Fruit fly (Drosophila melanogaster) Kc167 (cell line): ENCODE data around the gene OdsH.

ENCODE experiments used
- Myc ChIP-seq: fragments of >200 bp; optimal IDR thresholded peaks from 2 replicates; lab custom pipeline; 2017; ENCODE audit warnings: missing external identifiers
- Sin3A ChIP-seq: fragments of >200 bp; optimal IDR thresholded peaks from 2 replicates; lab custom pipeline; 2018; ENCODE audit warnings: missing external identifiers
- h ChIP-seq: fragments of >200 bp; optimal IDR thresholded peaks from 3 replicates; lab custom pipeline; 2018; ENCODE audit warnings: missing external identifiers
- insv ChIP-seq: fragments of >200 bp; optimal IDR thresholded peaks from 3 replicates; lab custom pipeline; 2018; ENCODE audit warnings: missing external identifiers
- psq ChIP-seq: fragments of >200 bp; optimal IDR thresholded peaks from 2 replicates; lab custom pipeline; 2017; ENCODE audit warnings: missing external identifiers
- ttk ChIP-seq: sonication (Bioruptor generic); optimal IDR thresholded peaks from 2 replicates; lab custom pipeline; 2017; ENCODE audit warnings: missing external identifiers

Gene OdsH

DNA sequence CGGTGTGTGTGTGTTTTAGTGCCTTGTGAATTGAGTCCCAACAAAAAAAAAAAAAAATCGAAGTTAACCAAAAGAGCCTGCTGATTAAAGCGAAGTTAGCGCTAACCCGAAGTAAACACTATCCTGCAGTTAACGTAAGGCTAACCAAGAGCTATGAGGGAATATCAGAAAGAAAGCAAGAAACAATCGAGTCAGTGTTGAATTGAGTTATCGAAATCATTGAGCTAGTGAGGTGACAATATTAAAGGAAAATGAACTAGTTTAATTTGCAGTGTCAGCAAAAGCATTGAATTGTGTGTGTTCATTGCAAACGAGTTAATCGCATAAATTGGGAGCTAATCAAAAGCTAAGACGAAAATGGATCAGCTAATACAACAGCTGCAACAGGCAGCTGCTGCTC is at the start of gene OdsH:
OdsH (plus strand) TSS at position 301 of the 400 bp plus-strand sequence.
- no peak for TF ChIP-seq ttk
- no peak for TF ChIP-seq Sin3A

DNA sequence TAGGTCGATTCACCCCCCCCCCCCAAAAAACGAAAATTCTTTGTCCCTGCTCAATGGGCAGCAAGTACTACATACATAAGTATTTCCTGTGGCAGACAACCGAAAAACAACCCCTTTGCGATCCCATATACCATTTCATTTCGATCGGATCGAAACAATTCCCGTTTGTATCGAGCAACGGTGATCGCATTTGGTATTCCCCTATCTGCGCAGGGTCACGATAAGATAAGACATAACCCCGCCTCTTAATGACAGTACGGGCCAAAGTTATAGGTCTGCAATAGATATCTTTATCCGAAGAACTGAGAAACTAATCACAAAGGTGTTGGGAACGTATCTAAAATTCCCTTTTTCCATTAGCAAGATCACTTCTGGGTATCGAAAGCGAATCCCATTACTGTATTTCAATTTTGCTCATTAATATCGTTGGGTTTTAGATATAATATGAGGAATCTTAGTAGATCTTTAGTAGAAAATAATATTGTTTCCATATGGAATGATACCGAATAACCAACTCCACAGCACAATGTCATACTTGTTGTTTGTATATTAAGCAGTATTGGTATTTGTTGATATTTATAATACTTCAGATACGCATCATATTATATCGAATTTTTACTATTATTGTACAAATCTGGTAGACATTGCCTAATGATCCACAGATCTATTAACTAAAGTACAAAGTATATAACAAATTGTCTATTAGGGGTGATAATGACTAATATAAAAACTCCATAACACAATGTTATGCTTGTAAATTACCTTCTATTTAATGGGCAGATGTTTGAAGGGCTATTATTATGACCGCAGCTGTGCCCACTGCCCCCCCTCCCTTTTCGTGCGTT is 49.6 kb upstream of the OdsH start:
- TF ChIP-seq ttk (no peak), insv (no peak), psq (lab: Kevin White, UChicago) (no peak), h (lab: Kevin White, UChicago) (no peak), Sin3A (no peak), Myc (no peak)

DNA sequence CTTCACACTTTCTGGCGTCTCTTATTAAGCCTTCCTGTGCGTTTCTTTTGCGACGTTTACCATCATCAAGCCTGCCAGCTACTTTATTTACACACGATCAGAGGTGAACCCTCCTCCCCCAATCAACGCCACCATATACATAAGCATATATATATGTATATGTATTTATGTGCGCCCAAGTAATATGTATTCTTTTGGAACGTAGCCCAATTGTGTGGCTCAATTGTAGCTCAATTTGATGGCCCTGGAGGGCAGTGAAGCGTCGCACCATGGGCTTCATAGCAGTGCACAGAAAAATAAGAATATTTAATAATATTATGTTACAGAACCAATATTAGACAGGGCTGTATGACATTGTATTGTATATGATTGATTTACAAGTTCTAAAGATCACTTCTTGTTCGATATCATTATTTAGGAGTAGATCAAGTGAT is 48.9 kb upstream of the OdsH start:
- no peak for TF ChIP-seq ttk

DNA sequence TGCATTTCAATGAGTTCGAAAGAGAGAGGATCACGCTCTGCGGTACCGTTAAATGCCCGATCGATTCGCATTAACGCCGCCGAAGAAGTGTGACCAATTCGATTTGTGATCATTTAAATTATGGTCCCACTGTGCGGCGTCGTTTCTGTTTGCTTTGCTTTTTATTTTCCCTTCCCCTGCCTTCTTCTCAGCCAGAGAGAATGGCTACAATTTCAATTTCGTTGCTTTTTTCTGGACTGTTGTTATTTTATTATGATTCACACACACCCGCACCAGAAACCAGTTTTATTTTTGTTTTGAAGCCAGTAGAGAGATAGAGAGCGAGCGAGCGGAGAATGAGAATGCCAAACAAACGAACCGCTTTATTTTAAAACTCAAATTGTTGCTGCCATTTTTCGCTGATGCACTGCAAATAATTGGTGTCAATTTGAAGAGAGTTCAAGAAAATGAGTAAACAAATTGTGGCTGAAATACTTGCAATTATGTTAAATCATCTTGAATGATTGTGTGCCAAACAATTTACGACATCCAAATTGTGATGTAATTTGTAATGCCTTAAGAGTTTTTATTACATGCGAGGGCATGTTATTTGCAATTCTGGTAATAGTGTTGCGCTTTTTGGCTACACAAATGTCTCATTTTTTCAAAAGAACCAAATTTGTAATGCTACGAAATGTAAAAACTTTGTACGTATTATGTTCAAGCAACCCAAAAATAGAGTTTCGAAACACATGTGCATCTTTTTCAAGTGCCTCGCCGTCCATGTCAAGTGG is 48.0 kb upstream of the OdsH start:
- no peak for TF ChIP-seq ttk
- TF ChIP-seq Sin3A, result no peak
- TF ChIP-seq insv, result no peak
- no peak for TF ChIP-seq h (lab: Kevin White, UChicago)

DNA sequence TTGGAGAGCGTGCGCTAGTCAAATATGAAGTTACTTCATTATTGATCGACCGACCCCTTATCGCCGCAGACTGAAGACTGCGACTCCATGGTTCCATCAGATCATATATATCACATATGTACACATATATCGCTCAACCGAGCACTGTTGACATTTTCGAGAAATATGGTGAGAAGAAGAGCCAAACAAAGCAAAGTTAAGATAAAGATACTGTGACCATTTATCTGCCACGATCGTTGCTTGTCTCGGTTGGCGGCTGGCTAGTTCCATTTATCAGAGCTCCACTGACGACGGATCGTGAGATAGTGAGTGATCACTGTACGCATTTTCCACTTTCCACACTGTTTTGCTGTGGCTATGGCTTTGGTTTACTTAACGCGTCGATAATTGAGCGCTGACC is 47.2 kb upstream of the OdsH start:
- TF ChIP-seq psq (lab: Kevin White, UChicago) (no peak), Myc (no peak), h (lab: Kevin White, UChicago) (no peak), Sin3A (no peak), ttk (no peak), insv (no peak)

DNA sequence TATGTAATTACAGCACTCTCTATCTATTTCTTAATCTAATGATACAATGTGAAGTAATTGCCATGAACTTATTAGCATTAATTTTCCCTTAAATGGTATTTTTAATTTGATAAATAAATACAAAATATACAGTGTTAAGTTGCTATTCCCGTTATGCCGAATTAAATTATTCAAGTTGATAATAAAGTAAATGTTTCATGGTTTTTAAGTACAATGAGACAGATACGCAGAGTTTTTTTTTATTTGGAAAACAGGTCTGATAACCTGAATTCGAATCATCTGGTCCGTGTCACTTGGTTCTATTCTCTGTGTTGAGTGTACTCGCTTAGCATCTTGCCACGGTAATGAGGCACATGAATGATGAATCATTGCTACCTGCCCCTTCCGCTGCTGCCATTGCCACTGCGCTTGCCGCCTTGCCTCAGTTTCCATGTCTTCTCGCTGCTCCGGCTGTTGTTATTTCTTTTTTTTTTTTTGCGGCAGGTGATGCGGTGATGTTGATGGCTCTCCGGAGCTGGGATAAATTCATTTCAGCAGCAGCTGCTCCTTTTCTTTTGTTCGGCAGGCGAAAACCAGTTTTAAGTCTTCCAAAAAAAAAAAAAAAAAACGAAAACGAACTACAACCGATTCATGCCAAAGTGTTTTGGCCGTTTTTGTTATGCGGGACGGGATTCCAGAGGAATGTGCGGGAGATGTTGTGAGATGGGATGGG is 44.9 kb upstream of the OdsH start:
- TF ChIP-seq insv (no peak), psq (lab: Kevin White, UChicago) (no peak)

DNA sequence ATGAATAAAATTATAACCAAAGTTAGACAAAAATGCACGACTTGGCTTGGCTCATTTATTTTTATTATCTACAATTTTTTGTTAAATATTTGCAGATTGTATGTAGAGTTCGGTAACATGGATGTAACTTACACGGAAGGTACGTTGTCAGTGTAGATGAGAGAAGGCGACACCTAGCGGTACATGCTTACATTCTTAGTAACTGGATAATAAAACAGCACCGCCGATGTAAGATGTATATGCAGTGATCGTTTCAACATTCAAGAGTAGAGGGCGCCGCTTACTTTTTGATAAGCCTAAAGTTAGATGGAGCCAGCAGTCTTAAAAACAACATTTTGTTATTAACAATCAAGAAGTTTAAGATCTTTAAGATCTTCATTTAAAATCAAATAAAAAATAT is 39.2 kb upstream of the OdsH start:
- TF ChIP-seq ttk (no peak), psq (lab: Kevin White, UChicago) (no peak), h (lab: Kevin White, UChicago) (no peak), Sin3A (no peak), insv (no peak), Myc (no peak)

DNA sequence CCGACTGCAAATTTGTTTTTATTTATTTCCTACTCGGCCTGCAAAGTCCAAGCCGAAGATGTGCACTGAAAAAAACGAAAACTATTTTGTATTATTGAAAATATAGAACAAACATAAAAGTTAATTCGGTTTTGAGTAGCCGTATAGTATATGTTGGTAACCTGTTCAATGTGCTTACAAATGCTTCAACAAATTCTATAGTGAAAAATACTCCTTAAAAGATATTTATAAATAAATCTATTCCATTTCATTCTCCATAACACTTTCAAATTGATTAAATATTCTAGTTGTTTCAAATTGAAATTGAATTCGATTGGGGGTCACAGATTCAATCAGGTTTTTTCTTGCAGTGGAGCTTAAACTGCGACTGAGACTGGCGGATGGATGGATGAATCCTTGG is 35.7 kb upstream of the OdsH start:
- TF ChIP-seq insv (no peak), ttk (no peak), Myc (no peak), psq (lab: Kevin White, UChicago) (no peak), h (lab: Kevin White, UChicago) (no peak), Sin3A (no peak)

DNA sequence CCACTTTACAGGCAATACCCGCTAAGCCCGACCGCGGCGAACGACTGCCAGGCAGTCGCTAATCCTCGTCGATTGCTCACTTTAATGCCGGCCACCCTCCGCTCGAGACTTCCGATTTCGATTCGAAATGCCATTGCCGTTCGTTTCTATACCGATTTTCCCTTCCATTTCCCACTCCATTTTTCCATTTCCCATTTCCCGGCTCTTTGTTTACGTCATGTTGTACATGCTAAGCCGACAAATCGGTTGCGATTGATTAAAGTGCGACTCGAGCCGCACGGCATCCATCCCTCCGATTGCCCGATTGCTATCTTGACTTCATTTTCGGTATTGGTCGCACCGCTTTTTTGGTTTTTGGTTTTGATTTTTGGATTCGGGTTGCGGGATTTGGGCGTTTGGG is 34.0 kb upstream of the OdsH start:
- TF ChIP-seq Myc (no peak), insv (no peak), h (lab: Kevin White, UChicago) (no peak), ttk (no peak), Sin3A (no peak), psq (lab: Kevin White, UChicago) (no peak)

DNA sequence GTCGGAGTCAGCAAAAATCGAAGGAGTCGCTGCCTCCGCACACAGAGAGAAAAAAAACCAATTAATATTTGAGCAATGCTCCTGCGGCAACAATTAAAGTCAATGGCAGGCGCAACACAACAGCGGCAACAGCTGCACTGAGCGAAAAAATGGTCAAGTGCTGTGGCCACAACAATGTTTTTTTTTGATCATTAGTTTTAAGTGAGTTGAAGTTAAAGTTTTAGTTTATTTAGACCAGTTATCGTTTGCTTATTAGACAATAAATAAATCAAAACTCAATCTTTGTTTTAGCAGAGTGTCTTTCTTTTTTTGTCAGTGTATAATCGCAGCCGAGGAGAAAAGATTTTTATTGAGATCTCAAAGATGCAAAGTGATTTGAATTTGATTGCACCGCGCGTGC is 30.3 kb upstream of the OdsH start:
- no peak for TF ChIP-seq ttk
- no peak for TF ChIP-seq h (lab: Kevin White, UChicago)
- TF ChIP-seq psq (lab: Kevin White, UChicago), result no peak
- no peak for TF ChIP-seq Sin3A
- no peak for TF ChIP-seq Myc
- no peak for TF ChIP-seq insv

DNA sequence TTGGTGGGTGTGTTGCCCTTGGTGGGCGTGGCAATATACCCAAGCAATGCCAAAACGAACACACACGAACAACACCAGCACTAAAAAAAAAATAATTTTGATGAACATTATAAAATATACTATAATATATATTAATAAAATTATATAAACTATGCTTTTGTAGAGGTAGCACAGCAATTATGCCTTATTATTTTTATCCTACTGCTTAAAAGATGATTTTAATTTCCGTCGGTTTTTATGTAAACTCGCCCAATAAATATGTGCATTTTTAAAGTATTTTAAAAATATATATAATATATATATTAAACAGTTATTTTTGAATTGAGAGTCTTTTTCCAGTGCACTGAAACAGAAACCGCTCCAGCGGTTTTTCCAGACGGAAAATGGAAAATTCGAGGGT is 28.5 kb upstream of the OdsH start:
- TF ChIP-seq psq (lab: Kevin White, UChicago) (no peak), Sin3A (no peak), h (lab: Kevin White, UChicago) (no peak), insv (no peak), Myc (no peak), ttk (no peak)

DNA sequence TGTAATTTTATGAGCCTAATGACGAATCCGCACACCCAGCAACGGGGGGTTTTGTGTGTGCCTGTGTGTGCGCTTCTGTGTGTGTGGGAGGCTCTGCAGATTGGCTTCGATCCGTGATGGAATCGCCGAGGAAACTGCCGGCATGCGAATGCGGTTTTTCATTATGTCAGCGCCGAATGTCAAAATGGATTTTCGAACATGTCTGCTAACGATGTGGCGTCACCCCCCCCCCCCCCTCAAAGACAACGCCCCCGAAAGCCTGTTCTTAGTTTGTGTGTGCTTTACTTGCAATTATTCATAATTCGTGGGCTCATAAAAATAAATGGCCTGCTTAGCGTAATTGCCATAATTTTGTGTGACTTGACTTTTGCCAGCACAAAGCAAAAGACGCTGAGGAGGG is 27.2 kb upstream of the OdsH start:
- no peak for TF ChIP-seq h (lab: Kevin White, UChicago)
- TF ChIP-seq psq (lab: Kevin White, UChicago), result no peak

DNA sequence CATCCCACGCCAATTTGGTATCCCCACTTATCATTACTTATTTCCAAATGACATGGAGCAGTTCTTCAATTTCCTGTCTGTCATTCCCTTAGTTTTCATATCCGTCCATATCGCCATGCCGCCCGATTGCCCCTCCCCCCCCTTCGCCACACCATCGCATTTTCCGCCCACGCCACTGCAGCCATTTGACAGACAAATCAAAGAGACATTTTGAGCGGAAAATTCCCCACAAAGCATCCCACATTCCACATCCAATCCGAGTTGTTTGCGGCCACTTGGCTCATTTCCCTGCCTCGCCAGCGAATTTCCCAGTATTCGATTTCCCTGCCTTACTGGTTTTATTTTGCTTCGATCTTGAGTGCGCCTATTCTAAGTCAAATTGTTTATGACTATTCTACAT is 25.9 kb upstream of the OdsH start:
- TF ChIP-seq insv, result no peak
- TF ChIP-seq h (lab: Kevin White, UChicago), result no peak
- TF ChIP-seq psq (lab: Kevin White, UChicago), result no peak
- no peak for TF ChIP-seq Myc
- no peak for TF ChIP-seq Sin3A
- TF ChIP-seq ttk, result no peak
